Fruit fly (Drosophila melanogaster) whole organism, wandering third instar larva: ENCODE data around the gene rols.

Source experiments
- Abd-B ChIP-seq: fragments of >200 bp; optimal IDR thresholded peaks from 2 replicates; lab custom pipeline; 2017; ENCODE audit warnings: missing biosample characterization, missing genetic modification characterization
- CG32264 ChIP-seq: fragments of 200-800 bp; sonication (Bioruptor generic); optimal IDR thresholded peaks from 2 replicates; lab custom pipeline; 2016; ENCODE audit warnings: missing biosample characterization, missing genetic modification characterization
- CG9705 ChIP-seq: fragments of 200-800 bp; sonication (Bioruptor generic); optimal IDR thresholded peaks from 2 replicates; lab custom pipeline; 2018; ENCODE audit warnings: missing biosample characterization, mild to moderate bottlenecking, missing genetic modification characterization
- CrebA ChIP-seq: fragments of 200-800 bp; sonication (Bioruptor generic); optimal IDR thresholded peaks from 2 replicates; lab custom pipeline; 2016; ENCODE audit warnings: missing biosample characterization, mild to moderate bottlenecking, missing genetic modification characterization, borderline replicate concordance
- Dfd ChIP-seq: fragments of >200 bp; optimal IDR thresholded peaks from 2 replicates; lab custom pipeline; 2017; ENCODE audit warnings: missing biosample characterization, missing genetic modification characterization
- Dif ChIP-seq: fragments of 200-275, 200-300 bp; sonication (Bioruptor generic); optimal IDR thresholded peaks from 2 replicates; lab custom pipeline; 2018; ENCODE audit warnings: missing biosample characterization, missing genetic modification characterization; ENCODE audit not compliant: partially characterized antibody
- GATAd ChIP-seq: sonication (Bioruptor generic); optimal IDR thresholded peaks from 2 replicates; lab custom pipeline; 2016; ENCODE audit warnings: missing biosample characterization, missing genetic modification characterization
- HLH106 ChIP-seq: fragments of 200-800 bp; optimal IDR thresholded peaks from 3 replicates; lab custom pipeline; 2019; ENCODE audit warnings: missing biosample characterization, mild to moderate bottlenecking, missing genetic modification characterization, moderate library complexity
- Hnf4 ChIP-seq: fragments of 200-800 bp; sonication (Bioruptor generic); optimal IDR thresholded peaks from 2 replicates; lab custom pipeline; 2016; ENCODE audit warnings: missing biosample characterization, mild to moderate bottlenecking, missing genetic modification characterization
- Hr78 ChIP-seq: fragments of >200 bp; optimal IDR thresholded peaks from 2 replicates; lab custom pipeline; 2017; ENCODE audit warnings: missing biosample characterization, missing genetic modification characterization
- Hr83 ChIP-seq: fragments of 200-300 bp; sonication (Bioruptor generic); optimal IDR thresholded peaks from 2 replicates; lab custom pipeline; 2016; ENCODE audit warnings: missing biosample characterization, mild to moderate bottlenecking, missing genetic modification characterization, moderate library complexity; ENCODE audit not compliant: poor library complexity, severe bottlenecking
- Jra ChIP-seq: sonication (Bioruptor generic); optimal IDR thresholded peaks from 2 replicates; lab custom pipeline; 2016; ENCODE audit warnings: missing biosample characterization, missing genetic modification characterization
- Mio ChIP-seq: sonication (Bioruptor generic); optimal IDR thresholded peaks from 2 replicates; lab custom pipeline; 2016; ENCODE audit warnings: missing biosample characterization, missing genetic modification characterization
- Myc ChIP-seq: fragments of >200 bp; optimal IDR thresholded peaks from 2 replicates; lab custom pipeline; 2017
- N ChIP-seq: fragments of >200 bp; optimal IDR thresholded peaks from 2 replicates; lab custom pipeline; 2018; ENCODE audit warnings: missing biosample characterization, missing external identifiers, missing genetic modification characterization
- OdsH ChIP-seq: fragments of 200-800 bp; sonication (Bioruptor generic); optimal IDR thresholded peaks from 2 replicates; lab custom pipeline; 2016; ENCODE audit warnings: missing biosample characterization, mild to moderate bottlenecking, missing genetic modification characterization
- Rel ChIP-seq, 2 experiments: fragments of 200-800 bp; sonication (Bioruptor generic) in 1 of 2; optimal IDR thresholded peaks; 2 replicates in 1 of 2; 3 replicates in 1 of 2; lab custom pipeline; 2016 to 2019; ENCODE audit warnings: mild to moderate bottlenecking in 2 of 2, missing biosample characterization in 2 of 2, missing genetic modification characterization in 2 of 2, moderate library complexity in 1 of 2
- Sp1 ChIP-seq: fragments of 200-800 bp; sonication (Bioruptor generic); optimal IDR thresholded peaks from 3 replicates; lab custom pipeline; 2019; ENCODE audit warnings: missing biosample characterization, mild to moderate bottlenecking, missing genetic modification characterization, moderate library complexity
- Vsx2 ChIP-seq: fragments of 200-300, 225-300 bp; sonication (Bioruptor generic); optimal IDR thresholded peaks from 2 replicates; lab custom pipeline; 2018; ENCODE audit warnings: missing biosample characterization, missing genetic modification characterization; ENCODE audit not compliant: partially characterized antibody
- br ChIP-seq: fragments of 200-800 bp; sonication (Bioruptor generic); optimal IDR thresholded peaks from 2 replicates; lab custom pipeline; 2016; ENCODE audit warnings: missing biosample characterization, missing genetic modification characterization
- brk ChIP-seq: fragments of 200-800 bp; sonication (Bioruptor generic); optimal IDR thresholded peaks from 2 replicates; lab custom pipeline; 2016; ENCODE audit warnings: missing biosample characterization, mild to moderate bottlenecking, missing genetic modification characterization
- dl ChIP-seq, 2 experiments: fragments of 175-275, 200-275 bp in 1 of 2; fragments of 200-275 bp in 1 of 2; sonication (Bioruptor generic); optimal IDR thresholded peaks; lab custom pipeline; 2018; ENCODE audit warnings: mild to moderate bottlenecking in 2 of 2, missing biosample characterization in 2 of 2, missing genetic modification characterization in 2 of 2, moderate library complexity in 2 of 2; ENCODE audit not compliant: partially characterized antibody in 2 of 2, insufficient read depth in 1 of 2
- dmrt93B ChIP-seq: fragments of 200-800 bp; sonication (Bioruptor generic); optimal IDR thresholded peaks from 2 replicates; lab custom pipeline; 2018; ENCODE audit warnings: missing biosample characterization, mild to moderate bottlenecking, missing genetic modification characterization
- dsf ChIP-seq: sonication (Bioruptor generic); optimal IDR thresholded peaks from 2 replicates; lab custom pipeline; 2016; ENCODE audit warnings: missing biosample characterization, missing genetic modification characterization, borderline replicate concordance
- ey ChIP-seq: fragments of 200-800 bp; sonication (Bioruptor generic); optimal IDR thresholded peaks from 2 replicates; lab custom pipeline; 2016; ENCODE audit warnings: missing biosample characterization, missing genetic modification characterization
- foxo ChIP-seq, 2 experiments: fragments of 200-800 bp; sonication (Bioruptor generic); optimal IDR thresholded peaks; 2 replicates in 1 of 2; 3 replicates in 1 of 2; lab custom pipeline; 2016 to 2017; ENCODE audit warnings: missing biosample characterization in 2 of 2, missing genetic modification characterization in 2 of 2
- fru ChIP-seq: fragments of 200-800 bp; sonication (Bioruptor generic); optimal IDR thresholded peaks from 3 replicates; lab custom pipeline; 2016; ENCODE audit warnings: missing biosample characterization, mild to moderate bottlenecking, missing genetic modification characterization
- h ChIP-seq: fragments of 200-800 bp; sonication (Bioruptor generic); optimal IDR thresholded peaks from 3 replicates; lab custom pipeline; 2016; ENCODE audit warnings: missing biosample characterization, mild to moderate bottlenecking, missing genetic modification characterization
- jim ChIP-seq: fragments of 175-275, 200-325 bp; sonication (Bioruptor generic); optimal IDR thresholded peaks from 2 replicates; lab custom pipeline; 2016; ENCODE audit warnings: missing biosample characterization, mild to moderate bottlenecking, missing genetic modification characterization
- lola ChIP-seq: fragments of >200 bp; optimal IDR thresholded peaks from 2 replicates; lab custom pipeline; 2017; ENCODE audit warnings: missing biosample characterization, missing genetic modification characterization
- pan ChIP-seq: fragments of >200 bp; optimal IDR thresholded peaks from 2 replicates; lab custom pipeline; 2017
- psq ChIP-seq: fragments of 200-800 bp; sonication (Bioruptor generic); optimal IDR thresholded peaks from 3 replicates; lab custom pipeline; 2017; ENCODE audit warnings: missing biosample characterization, mild to moderate bottlenecking, missing genetic modification characterization, moderate library complexity
- rgr ChIP-seq: fragments of 200-800 bp; sonication (Bioruptor generic); optimal IDR thresholded peaks from 3 replicates; lab custom pipeline; 2016; ENCODE audit warnings: missing biosample characterization, mild to moderate bottlenecking, missing genetic modification characterization
- sage ChIP-seq: fragments of 200-800 bp; sonication (Bioruptor generic); optimal IDR thresholded peaks from 2 replicates; lab custom pipeline; 2016; ENCODE audit warnings: missing biosample characterization, mild to moderate bottlenecking, missing genetic modification characterization
- sv ChIP-seq: fragments of 200-800 bp; sonication (Bioruptor generic); optimal IDR thresholded peaks from 3 replicates; lab custom pipeline; 2016; ENCODE audit warnings: missing biosample characterization, missing genetic modification characterization
- tai ChIP-seq: sonication (Bioruptor generic); optimal IDR thresholded peaks from 2 replicates; lab custom pipeline; 2016; ENCODE audit warnings: missing biosample characterization, missing genetic modification characterization
- usp ChIP-seq: fragments of >200 bp; optimal IDR thresholded peaks from 2 replicates; lab custom pipeline; 2017; ENCODE audit warnings: missing biosample characterization, missing genetic modification characterization
- woc ChIP-seq: sonication (Bioruptor generic); optimal IDR thresholded peaks from 2 replicates; lab custom pipeline; 2016; ENCODE audit warnings: missing biosample characterization, mild to moderate bottlenecking, missing genetic modification characterization

The rols gene

dm6 chr3L:12053695-12054094 is 11.0 kb downstream of the rols start:
- TF ChIP-seq Abd-B (GFP tag; lab: Kevin White, UChicago) = no peak
- peak; percentile 68 for TF ChIP-seq sage (GFP tag; lab: Kevin White, UChicago)
- peak; percentile 82 for TF ChIP-seq CG9705 (GFP tag; lab: Kevin White, UChicago)
- TF ChIP-seq dsf (GFP tag; lab: Kevin White, UChicago) = peak; percentile 28
- TF ChIP-seq Jra = peak; percentile 70
- no peak for TF ChIP-seq Dif (GFP tag; lab: Kevin White, UChicago)
- peak; percentile 96 for TF ChIP-seq h (GFP tag; lab: Kevin White, UChicago)
- peak; percentile 74 for TF ChIP-seq CrebA (GFP tag; lab: Kevin White, UChicago)
- no peak for TF ChIP-seq dl (GFP tag; optimal IDR thresholded peaks at IDR 0.05; lab: Kevin White, UChicago; ENCODE audit: insufficient read depth in 1 of 2, partially characterized antibody in 2 of 2)
- TF ChIP-seq OdsH (GFP tag; lab: Kevin White, UChicago) = peak; percentile 90
- TF ChIP-seq CG32264 (GFP tag; lab: Kevin White, UChicago) = peak; percentile 84
- no peak for TF ChIP-seq Myc (lab: Kevin White, UChicago)
- TF ChIP-seq Sp1 (GFP tag; lab: Kevin White, UChicago) = peak; percentile 88
- peak; percentile 93 for TF ChIP-seq Hnf4 (GFP tag; lab: Kevin White, UChicago)
- TF ChIP-seq usp (GFP tag; lab: Kevin White, UChicago) = no peak
- peak; percentile 81 for TF ChIP-seq dmrt93B (GFP tag; lab: Kevin White, UChicago)
- TF ChIP-seq woc (GFP tag; lab: Kevin White, UChicago) = peak; percentile 93
- no peak for TF ChIP-seq GATAd (GFP tag; lab: Kevin White, UChicago)
- no peak for TF ChIP-seq Vsx2 (GFP tag; lab: Kevin White, UChicago)
- no peak for TF ChIP-seq pan
- no peak for TF ChIP-seq N (GFP tag; lab: Kevin White, UChicago)
- no peak for TF ChIP-seq Hr78 (GFP tag; lab: Kevin White, UChicago)
- no peak for TF ChIP-seq sv (GFP tag; lab: Kevin White, UChicago)
- peak; percentile 95 for TF ChIP-seq fru
- TF ChIP-seq rgr (GFP tag; lab: Kevin White, UChicago) = peak; percentile 92
- TF ChIP-seq Rel (GFP tag; optimal IDR thresholded peaks at IDR 0.05; lab: Kevin White, UChicago) = peak; percentile 90
- peak; percentile 50 for TF ChIP-seq Rel (tag; optimal IDR thresholded peaks at IDR 0.05; lab: Kevin White, UChicago)
- TF ChIP-seq Mio = no peak
- peak; percentile 90 for TF ChIP-seq HLH106 (tag; lab: Kevin White, UChicago)
- peak; percentile 93 for TF ChIP-seq br (GFP tag; lab: Kevin White, UChicago)
- peak; percentile 91 for TF ChIP-seq ey (GFP tag; lab: Kevin White, UChicago)
- no peak for TF ChIP-seq jim (GFP tag; lab: Kevin White, UChicago)
- TF ChIP-seq lola (GFP tag; lab: Kevin White, UChicago) = no peak
- TF ChIP-seq Dfd (GFP tag; lab: Kevin White, UChicago) = no peak
- peak; percentile 81 for TF ChIP-seq brk (GFP tag; lab: Kevin White, UChicago)
- TF ChIP-seq Hr83 = peak; percentile 24
- peak; percentile 82 to 95 for TF ChIP-seq foxo (GFP tag; optimal IDR thresholded peaks at IDR 0.05; lab: Kevin White, UChicago)
- peak; percentile 89 for TF ChIP-seq tai (GFP tag; lab: Kevin White, UChicago)
- peak; percentile 87 for TF ChIP-seq psq

DNA sequence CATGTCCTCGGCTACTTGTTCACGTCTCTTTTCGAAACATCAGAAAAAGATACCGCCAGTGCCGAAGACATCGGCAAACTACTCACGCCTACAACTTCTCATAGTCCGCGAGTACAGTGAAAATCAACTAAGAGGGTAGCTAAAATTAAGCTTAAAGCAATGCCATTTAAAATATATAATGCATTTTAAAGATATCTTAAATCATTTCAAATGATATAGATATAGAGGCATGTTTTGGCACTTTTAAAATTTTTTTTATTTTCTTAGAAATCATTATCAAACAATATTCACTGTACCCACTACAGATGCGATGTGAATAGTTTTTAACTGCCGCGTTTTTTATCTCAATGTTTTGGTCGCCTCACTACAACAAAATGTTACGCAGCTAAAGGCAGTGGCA is 14.0 kb downstream of the rols start:
- TF ChIP-seq dmrt93B (GFP tag; lab: Kevin White, UChicago) (no peak), lola (GFP tag; lab: Kevin White, UChicago) (no peak), h (GFP tag; lab: Kevin White, UChicago) (no peak), tai (GFP tag; lab: Kevin White, UChicago) (no peak), CG9705 (GFP tag; lab: Kevin White, UChicago) (no peak), sv (GFP tag; lab: Kevin White, UChicago) (no peak), dl (GFP tag; optimal IDR thresholded peaks at IDR 0.05; lab: Kevin White, UChicago; ENCODE audit: insufficient read depth in 1 of 2, partially characterized antibody in 2 of 2) (no peak), psq (no peak), ey (GFP tag; lab: Kevin White, UChicago) (no peak), brk (GFP tag; lab: Kevin White, UChicago) (no peak), Myc (lab: Kevin White, UChicago) (no peak), GATAd (GFP tag; lab: Kevin White, UChicago) (no peak), usp (GFP tag; lab: Kevin White, UChicago) (no peak), rgr (GFP tag; lab: Kevin White, UChicago) (no peak), Hr83 (no peak)
